Fruit fly (Drosophila melanogaster) S2 (cell line): ENCODE data around the gene SIDL.

Experiments
- CG8478 ChIP-seq: fragments of >200 bp; optimal IDR thresholded peaks from 2 replicates; lab custom pipeline; 2018
- CTCF ChIP-seq, 2 experiments: fragments of >200 bp; optimal IDR thresholded peaks; 2 replicates each; lab custom pipeline; 2018

- TF ChIP-seq CG8478 (lab: Kevin White, UChicago) (no peak), CTCF (optimal IDR thresholded peaks at IDR 0.05; lab: Kevin White, UChicago) (no peak)
Observed at dm6 chr3R:15222973-15223372, 4.3 kb upstream of the SIDL start, which contains the start of gene Polr2G.
